Fruit fly (Drosophila melanogaster) whole organism, embryonic: Measurements from ENCODE around the gene CG11085.
A peak's percentile ranks its signal among the peaks of the same experiment; 100 is the strongest.

Experiments used
- Ada2b ChIP-seq: fragments of 200-800 bp; sonication (Bioruptor generic); IDR thresholded peaks from 2 replicates; pipeline ENCODE4 v1.3.6; 2022; ENCODE audit warnings: missing biosample characterization, missing genetic modification characterization
- BEAF-32 ChIP-seq: fragments of 200-800 bp; sonication (Bioruptor generic); optimal IDR thresholded peaks from 3 replicates; lab custom pipeline; 2017; ENCODE audit warnings: missing biosample characterization, missing genetic modification characterization, mild to moderate bottlenecking, moderate library complexity, missing genetic modification reagents
- CG10959 ChIP-seq: fragments of 200-800 bp; sonication (Bioruptor generic); IDR thresholded peaks from 2 replicates; pipeline ENCODE4 v1.3.6; 2022; ENCODE audit warnings: missing biosample characterization, missing genetic modification characterization
- CG11093 ChIP-seq: fragments of 200-800 bp; sonication (Bioruptor generic); IDR thresholded peaks from 3 replicates; pipeline ENCODE4 v1.3.6; 2022; ENCODE audit warnings: missing biosample characterization, missing genetic modification characterization
- CG15011 ChIP-seq: fragments of 200-800 bp; sonication (Bioruptor generic); optimal IDR thresholded peaks from 3 replicates; lab custom pipeline; 2018; ENCODE audit warnings: missing biosample characterization, mild to moderate bottlenecking, missing genetic modification characterization
- CG1602 ChIP-seq: fragments of 200-800 bp; sonication (Bioruptor generic); optimal IDR thresholded peaks from 3 replicates; lab custom pipeline; 2016; ENCODE audit warnings: missing biosample characterization, missing genetic modification characterization
- CG1647 ChIP-seq: fragments of 200-800 bp; sonication (Bioruptor generic); optimal IDR thresholded peaks from 3 replicates; lab custom pipeline; 2016; ENCODE audit warnings: missing biosample characterization, missing genetic modification characterization
- CG17385 ChIP-seq: fragments of 200-800 bp; sonication (Bioruptor generic); optimal IDR thresholded peaks from 3 replicates; lab custom pipeline; 2018; ENCODE audit warnings: missing biosample characterization, mild to moderate bottlenecking, missing genetic modification characterization
- CG2129 ChIP-seq: fragments of 200-800 bp; sonication (Bioruptor generic); IDR thresholded peaks from 2 replicates; pipeline ENCODE4 v1.3.6; 2022; ENCODE audit warnings: missing biosample characterization, missing genetic modification characterization; ENCODE audit not compliant: partially characterized antibody
- CG2875 ChIP-seq: fragments of 200-800 bp; sonication (Bioruptor generic); optimal IDR thresholded peaks from 2 replicates; lab custom pipeline; 2017; ENCODE audit warnings: missing biosample characterization, mild to moderate bottlenecking, missing genetic modification characterization, missing genetic modification reagents
- CG33213 ChIP-seq: fragments of 200-800 bp; sonication (Bioruptor generic); optimal IDR thresholded peaks from 3 replicates; lab custom pipeline; 2016; ENCODE audit warnings: missing biosample characterization, missing genetic modification characterization
- CG4360 ChIP-seq: fragments of 200-800 bp; sonication (Bioruptor generic); IDR thresholded peaks from 2 replicates; pipeline ENCODE4 v1.3.6; 2022; ENCODE audit warnings: missing biosample characterization, missing genetic modification characterization
- CG4707 ChIP-seq: fragments of 200-800 bp; sonication (Bioruptor generic); optimal IDR thresholded peaks from 2 replicates; lab custom pipeline; 2018; ENCODE audit warnings: missing biosample characterization, mild to moderate bottlenecking, missing genetic modification characterization, moderate library complexity
- CG4730 ChIP-seq: fragments of 200-800 bp; sonication (Bioruptor generic); IDR thresholded peaks from 2 replicates; pipeline ENCODE4 v1.3.6; 2022; ENCODE audit warnings: missing biosample characterization, missing genetic modification characterization
- CG5245 ChIP-seq: fragments of 200-800 bp; sonication (Bioruptor generic); optimal IDR thresholded peaks from 3 replicates; lab custom pipeline; 2016; ENCODE audit warnings: missing biosample characterization, missing genetic modification characterization
- CG6813 ChIP-seq: fragments of 200-800 bp; sonication (Bioruptor generic); optimal IDR thresholded peaks from 2 replicates; lab custom pipeline; 2017; ENCODE audit warnings: missing biosample characterization, missing genetic modification characterization, mild to moderate bottlenecking, moderate library complexity, missing genetic modification reagents
- CG7357 ChIP-seq: fragments of 200-800 bp; sonication (Bioruptor generic); IDR thresholded peaks from 3 replicates; pipeline ENCODE4 v1.3.6; 2022; ENCODE audit warnings: missing biosample characterization, missing genetic modification characterization
- CG8388 ChIP-seq: fragments of 200-800 bp; sonication (Bioruptor generic); optimal IDR thresholded peaks from 2 replicates; lab custom pipeline; 2019; ENCODE audit warnings: missing biosample characterization, mild to moderate bottlenecking, missing genetic modification characterization, moderate library complexity
- CTCF ChIP-seq: fragments of 200-800 bp; sonication (Bioruptor generic); optimal IDR thresholded peaks from 2 replicates; lab custom pipeline; 2017; ENCODE audit warnings: missing biosample characterization, mild to moderate bottlenecking, missing genetic modification characterization, moderate library complexity
- Dfd ChIP-seq, 2 experiments: fragments of >200 bp; optimal IDR thresholded peaks; 2 replicates each; lab custom pipeline; 2017; ENCODE audit warnings: missing biosample characterization in 2 of 2, missing genetic modification characterization in 2 of 2
- Doc2 ChIP-seq: fragments of 200-800 bp; sonication (Bioruptor generic); IDR thresholded peaks from 2 replicates; pipeline ENCODE4 v1.3.6; 2022; ENCODE audit warnings: missing biosample characterization, missing genetic modification characterization
- H2.0 ChIP-seq: fragments of 200-800 bp; sonication (Bioruptor generic); IDR thresholded peaks from 2 replicates; pipeline ENCODE4 v1.3.6; 2022; ENCODE audit warnings: missing biosample characterization, missing genetic modification characterization
- HLH4C ChIP-seq: fragments of 200-800 bp; sonication (Bioruptor generic); IDR thresholded peaks from 3 replicates; pipeline ENCODE4 v1.3.6; 2022; ENCODE audit warnings: missing biosample characterization, missing genetic modification characterization; ENCODE audit not compliant: partially characterized antibody
- HLHmδ ChIP-seq: fragments of 200-800 bp; sonication (Bioruptor generic); optimal IDR thresholded peaks from 2 replicates; lab custom pipeline; 2018; ENCODE audit warnings: missing biosample characterization, mild to moderate bottlenecking, missing genetic modification characterization, moderate library complexity
- Hmx ChIP-seq: fragments of 200-800 bp; sonication (Bioruptor generic); optimal IDR thresholded peaks from 2 replicates; lab custom pipeline; 2016; ENCODE audit warnings: missing biosample characterization, missing genetic modification characterization
- Hr3 ChIP-seq: fragments of 200-800 bp; sonication (Bioruptor generic); optimal IDR thresholded peaks from 3 replicates; lab custom pipeline; 2016; ENCODE audit warnings: missing biosample characterization, missing genetic modification characterization
- Jarid2 ChIP-seq: fragments of 200-800 bp; sonication (Bioruptor generic); optimal IDR thresholded peaks from 3 replicates; lab custom pipeline; 2017; ENCODE audit warnings: mild to moderate bottlenecking, missing biosample characterization, missing genetic modification reagents, missing genetic modification characterization
- MBD-R2 ChIP-seq: fragments of 200-800 bp; sonication (Bioruptor generic); IDR thresholded peaks from 2 replicates; pipeline ENCODE4 v1.3.6; 2022; ENCODE audit warnings: missing biosample characterization, missing genetic modification characterization
- Myb ChIP-seq: fragments of 200-800 bp; sonication (Bioruptor generic); optimal IDR thresholded peaks from 2 replicates; lab custom pipeline; 2016; ENCODE audit warnings: missing biosample characterization, missing genetic modification characterization
- Ravus ChIP-seq: fragments of 200-800 bp; sonication (Bioruptor generic); IDR thresholded peaks from 2 replicates; pipeline ENCODE4 v1.3.6; 2022; ENCODE audit warnings: missing biosample characterization, missing genetic modification characterization
- Side ChIP-seq: fragments of 200-800 bp; sonication (Bioruptor generic); optimal IDR thresholded peaks from 2 replicates; lab custom pipeline; 2016; ENCODE audit warnings: missing biosample characterization, missing genetic modification characterization
- Sox102F ChIP-seq: fragments of 200-800 bp; sonication (Bioruptor generic); optimal IDR thresholded peaks from 2 replicates; lab custom pipeline; 2018; ENCODE audit warnings: missing biosample characterization, mild to moderate bottlenecking, missing genetic modification characterization, moderate library complexity
- Spps ChIP-seq: fragments of 200-800 bp; sonication (Bioruptor generic); optimal IDR thresholded peaks from 2 replicates; lab custom pipeline; 2018; ENCODE audit warnings: missing biosample characterization, mild to moderate bottlenecking, missing genetic modification characterization
- abd-A ChIP-seq: fragments of 200-800 bp; sonication (Bioruptor generic); optimal IDR thresholded peaks from 3 replicates; lab custom pipeline; 2019; ENCODE audit warnings: missing biosample characterization, mild to moderate bottlenecking, missing genetic modification characterization, moderate library complexity
- az2 ChIP-seq: fragments of 200-800 bp; sonication (Bioruptor generic); optimal IDR thresholded peaks from 3 replicates; lab custom pipeline; 2016; ENCODE audit warnings: missing biosample characterization, missing genetic modification characterization
- br ChIP-seq: fragments of >200 bp; optimal IDR thresholded peaks from 2 replicates; lab custom pipeline; 2017
- chn ChIP-seq: fragments of 200-800 bp; sonication (Bioruptor generic); optimal IDR thresholded peaks from 2 replicates; lab custom pipeline; 2016; ENCODE audit warnings: missing biosample characterization, missing genetic modification characterization
- gcm ChIP-seq: fragments of 200-800 bp; sonication (Bioruptor generic); optimal IDR thresholded peaks from 2 replicates; lab custom pipeline; 2019; ENCODE audit warnings: missing biosample characterization, mild to moderate bottlenecking, missing genetic modification characterization, moderate library complexity
- h ChIP-seq: fragments of >200 bp; optimal IDR thresholded peaks from 2 replicates; lab custom pipeline; 2017
- inv ChIP-seq: fragments of 200-800 bp; sonication (Bioruptor generic); IDR thresholded peaks from 2 replicates; pipeline ENCODE4 v1.3.6; 2022; ENCODE audit warnings: missing biosample characterization, missing genetic modification characterization; ENCODE audit not compliant: partially characterized antibody
- kay ChIP-seq: fragments of 200-800 bp; sonication (Bioruptor generic); optimal IDR thresholded peaks from 2 replicates; lab custom pipeline; 2016; ENCODE audit warnings: missing biosample characterization, missing genetic modification characterization
- lov ChIP-seq, 2 experiments: fragments of 200-800 bp in 1 of 2; fragments of >200 bp in 1 of 2; sonication (Bioruptor generic) in 1 of 2; IDR thresholded peaks in 1 of 2; optimal IDR thresholded peaks in 1 of 2; 2 replicates in 1 of 2; 3 replicates in 1 of 2; pipeline versions ENCODE4 v1.3.6 to Lab custom; 2017 to 2022; ENCODE audit warnings: missing biosample characterization in 1 of 2, missing genetic modification characterization in 1 of 2
- mld ChIP-seq: fragments of 200-800 bp; sonication (Bioruptor generic); IDR thresholded peaks from 3 replicates; pipeline ENCODE4 v1.3.6; 2022; ENCODE audit warnings: missing biosample characterization, missing genetic modification characterization; ENCODE audit not compliant: partially characterized antibody
- nerfin-2 ChIP-seq: fragments of 200-800 bp; sonication (Bioruptor generic); IDR thresholded peaks from 2 replicates; pipeline ENCODE4 v1.3.6; 2022; ENCODE audit warnings: missing biosample characterization, missing genetic modification characterization; ENCODE audit not compliant: partially characterized antibody
- org-1 ChIP-seq: fragments of 200-800 bp; sonication (Bioruptor generic); optimal IDR thresholded peaks from 2 replicates; lab custom pipeline; 2017; ENCODE audit warnings: missing biosample characterization, missing genetic modification characterization
- pho ChIP-seq: fragments of 200-800 bp; sonication (Bioruptor generic); optimal IDR thresholded peaks from 2 replicates; lab custom pipeline; 2016; ENCODE audit warnings: missing biosample characterization, missing genetic modification characterization
- sim ChIP-seq: fragments of 200-800 bp; sonication (Bioruptor generic); IDR thresholded peaks from 2 replicates; pipeline ENCODE4 v1.3.6; 2022; ENCODE audit warnings: missing biosample characterization, missing genetic modification characterization
- sisA ChIP-seq: fragments of 200-800 bp; sonication (Bioruptor generic); IDR thresholded peaks from 2 replicates; pipeline ENCODE4 v1.3.6; 2022; ENCODE audit warnings: missing biosample characterization, missing genetic modification characterization
- stwl ChIP-seq: fragments of 200-800 bp; sonication (Bioruptor generic); optimal IDR thresholded peaks from 3 replicates; lab custom pipeline; 2018; ENCODE audit warnings: missing biosample characterization, mild to moderate bottlenecking, missing genetic modification characterization, moderate library complexity
- tup ChIP-seq: fragments of 200-800 bp; sonication (Bioruptor generic); optimal IDR thresholded peaks from 2 replicates; lab custom pipeline; 2016; ENCODE audit warnings: missing biosample characterization, mild to moderate bottlenecking, missing genetic modification characterization, moderate library complexity

The CG11085 gene

dm6 chrX:12631317-12632156 lies 15.4 kb downstream of the CG11085 start, which contains the start of gene Tomosyn (continued):
- TF ChIP-seq kay (GFP tag; lab: Kevin White, UChicago) = no peak
- TF ChIP-seq abd-A (tag; lab: Kevin White, UChicago) = no peak
- TF ChIP-seq org-1 (GFP tag; lab: Kevin White, UChicago) = no peak
- no peak for TF ChIP-seq sim (GFP tag; lab: Robert Waterston, UW)
- no peak for TF ChIP-seq tup (GFP tag; lab: Kevin White, UChicago)
- TF ChIP-seq HLH4C (GFP tag; lab: Robert Waterston, UW) = peak; percentile 77
- no peak for TF ChIP-seq Doc2 (GFP tag; lab: Robert Waterston, UW)
- TF ChIP-seq CG2129 (GFP tag; lab: Robert Waterston, UW) = peak; percentile 33; the same call in 1 of the 2 replicates
- TF ChIP-seq CG4730 = no peak
- TF ChIP-seq CG11093 = no peak
- peak; percentile 35 for TF ChIP-seq Myb (GFP tag; lab: Kevin White, UChicago)
- TF ChIP-seq az2 (GFP tag; lab: Kevin White, UChicago) = peak; percentile 25
- TF ChIP-seq HLHmδ = no peak
- TF ChIP-seq Hmx (GFP tag; lab: Kevin White, UChicago) = no peak
- TF ChIP-seq stwl (tag; lab: Kevin White, UChicago) = peak; percentile 86
- no peak for TF ChIP-seq Dfd (GFP tag; optimal IDR thresholded peaks at IDR 0.05; lab: Kevin White, UChicago)
- TF ChIP-seq lov (optimal IDR thresholded peaks at IDR 0.05; lab: Kevin White, UChicago) = no peak
- TF ChIP-seq lov (GFP tag; IDR thresholded peaks at IDR 0.05; lab: Robert Waterston, UW) = no peak
- no peak for TF ChIP-seq CG15011 (GFP tag; lab: Kevin White, UChicago)
- TF ChIP-seq mld (GFP tag; lab: Robert Waterston, UW) = peak; percentile 58; the same call in 1 of the 3 replicates
- TF ChIP-seq MBD-R2 (GFP tag; lab: Robert Waterston, UW) = peak; percentile 72
- no peak for TF ChIP-seq CG1647 (GFP tag; lab: Kevin White, UChicago)
- TF ChIP-seq CG4707 (GFP tag; lab: Kevin White, UChicago) = no peak
- TF ChIP-seq Side (GFP tag; lab: Kevin White, UChicago) = peak; percentile 19
- TF ChIP-seq CG2875 (GFP tag; lab: Kevin White, UChicago) = no peak
- peak; percentile 12; the same call in 1 of the 2 replicates for TF ChIP-seq H2.0
- peak; percentile 82 for TF ChIP-seq BEAF-32 (GFP tag; lab: Kevin White, UChicago)
- peak; percentile 35 for TF ChIP-seq Hr3 (GFP tag; lab: Kevin White, UChicago)
- no peak for TF ChIP-seq CG6813 (GFP tag; lab: Kevin White, UChicago)
- peak; percentile 42 for TF ChIP-seq Sox102F (GFP tag; lab: Kevin White, UChicago)
- peak; percentile 40 for TF ChIP-seq CG8388
- TF ChIP-seq chn (GFP tag; lab: Kevin White, UChicago) = peak; percentile 27
- no peak for TF ChIP-seq Spps (tag; lab: Kevin White, UChicago)
- TF ChIP-seq sisA (GFP tag; lab: Robert Waterston, UW) = no peak
- peak; percentile 69 for TF ChIP-seq inv (GFP tag; lab: Robert Waterston, UW)
- TF ChIP-seq CG33213 (GFP tag; lab: Kevin White, UChicago) = no peak
- no peak for TF ChIP-seq Ravus (GFP tag; lab: Robert Waterston, UW)
- no peak for TF ChIP-seq CG5245 (GFP tag; lab: Kevin White, UChicago)
- TF ChIP-seq CG4360 (GFP tag; lab: Robert Waterston, UW) = no peak
- TF ChIP-seq h (lab: Kevin White, UChicago) = no peak
- no peak for TF ChIP-seq CG1602
- no peak for TF ChIP-seq CG10959 (GFP tag; lab: Robert Waterston, UW)
- no peak for TF ChIP-seq br (lab: Kevin White, UChicago)
- TF ChIP-seq pho = peak; percentile 26
- TF ChIP-seq CG17385 (GFP tag; lab: Kevin White, UChicago) = no peak
- TF ChIP-seq Ada2b (GFP tag; lab: Robert Waterston, UW) = no peak
- TF ChIP-seq CTCF (GFP tag; lab: Kevin White, UChicago) = peak; percentile 3
- peak; percentile 73 for TF ChIP-seq nerfin-2 (GFP tag; lab: Robert Waterston, UW)
- peak; percentile 25 for TF ChIP-seq gcm (GFP tag; lab: Kevin White, UChicago)
- TF ChIP-seq CG7357 (GFP tag; lab: Robert Waterston, UW) = no peak
- TF ChIP-seq Jarid2 (GFP tag; lab: Kevin White, UChicago) = peak; percentile 55
